Worm (Caenorhabditis elegans) whole organism, late embryonic: Measurements from ENCODE around the gene pag-3.

Experiments used
- C08G9.2 ChIP-seq: sonication (generic microtip); optimal IDR thresholded peaks from 2 replicates; lab custom pipeline; 2016; ENCODE audit warnings: mild to moderate bottlenecking, missing genetic modification characterization, moderate library complexity, missing compliant biosample characterization
- F13H6.1 ChIP-seq: sonication (generic microtip); optimal IDR thresholded peaks from 2 replicates; lab custom pipeline; 2016; ENCODE audit warnings: missing genetic modification characterization, missing compliant biosample characterization
- K09A11.1 ChIP-seq: sonication (generic microtip); optimal IDR thresholded peaks from 2 replicates; lab custom pipeline; 2017; ENCODE audit warnings: antibody characterized with exemption, mild to moderate bottlenecking, missing genetic modification characterization, missing compliant biosample characterization; ENCODE audit not compliant: insufficient read depth
- T23F11.4 ChIP-seq: fragments of 200-800 bp; sonication (Bioruptor generic); optimal IDR thresholded peaks from 2 replicates; lab custom pipeline; 2018; ENCODE audit warnings: mild to moderate bottlenecking, missing genetic modification characterization, missing compliant biosample characterization
- Y22D7AL.16 ChIP-seq: sonication (generic microtip); optimal IDR thresholded peaks from 2 replicates; lab custom pipeline; 2016; ENCODE audit warnings: missing genetic modification characterization, missing compliant biosample characterization
- ahr-1 ChIP-seq: sonication (generic microtip); optimal IDR thresholded peaks from 2 replicates; lab custom pipeline; 2016; ENCODE audit warnings: missing genetic modification characterization, missing compliant biosample characterization
- ama-1 ChIP-seq: fragments of 150-350 bp; optimal IDR thresholded peaks from 2 replicates; lab custom pipeline; 2014
- ceh-14 ChIP-seq: sonication (generic microtip); optimal IDR thresholded peaks from 2 replicates; lab custom pipeline; 2016; ENCODE audit warnings: missing genotype, missing genetic modification characterization, missing compliant biosample characterization
- ceh-18 ChIP-seq: sonication (generic microtip); optimal IDR thresholded peaks from 2 replicates; lab custom pipeline; 2016; ENCODE audit warnings: missing genetic modification characterization, missing compliant biosample characterization
- ceh-2 ChIP-seq: sonication (generic microtip); optimal IDR thresholded peaks from 2 replicates; lab custom pipeline; 2016; ENCODE audit warnings: missing genotype, missing genetic modification characterization, missing compliant biosample characterization
- ceh-22 ChIP-seq: sonication (generic microtip); optimal IDR thresholded peaks from 2 replicates; lab custom pipeline; 2017; ENCODE audit warnings: missing biosample characterization, missing genetic modification characterization
- ceh-30 ChIP-seq: fragments of 150-350 bp; optimal IDR thresholded peaks from 2 replicates; lab custom pipeline; 2014; ENCODE audit warnings: missing biosample characterization, missing genetic modification characterization
- ceh-31 ChIP-seq: sonication (generic microtip); optimal IDR thresholded peaks from 2 replicates; lab custom pipeline; 2016; ENCODE audit warnings: missing genetic modification characterization, missing compliant biosample characterization
- ceh-34 ChIP-seq: sonication (generic microtip); optimal IDR thresholded peaks from 2 replicates; lab custom pipeline; 2016; ENCODE audit warnings: mild to moderate bottlenecking, missing genetic modification characterization, missing compliant biosample characterization
- ceh-6 ChIP-seq: fragments of 200-800 bp; sonication (Bioruptor generic); optimal IDR thresholded peaks from 2 replicates; lab custom pipeline; 2018; ENCODE audit warnings: mild to moderate bottlenecking, missing genetic modification characterization, missing compliant biosample characterization
- ceh-9 ChIP-seq: sonication (generic microtip); optimal IDR thresholded peaks from 2 replicates; lab custom pipeline; 2016; ENCODE audit warnings: mild to moderate bottlenecking, missing genetic modification characterization, inconsistent platforms, missing compliant biosample characterization
- che-1 ChIP-seq: sonication (generic microtip); optimal IDR thresholded peaks from 2 replicates; lab custom pipeline; 2016; ENCODE audit warnings: mild to moderate bottlenecking, missing genetic modification characterization, missing compliant biosample characterization
- dmd-4 ChIP-seq: sonication (generic microtip); optimal IDR thresholded peaks from 2 replicates; lab custom pipeline; 2016; ENCODE audit warnings: borderline replicate concordance, missing genetic modification characterization, missing compliant biosample characterization
- dve-1 ChIP-seq: sonication (generic microtip); optimal IDR thresholded peaks from 2 replicates; lab custom pipeline; 2017; ENCODE audit warnings: antibody characterized with exemption, mild to moderate bottlenecking, missing genetic modification characterization, missing compliant biosample characterization
- elt-2 ChIP-seq: sonication (generic microtip); optimal IDR thresholded peaks from 2 replicates; lab custom pipeline; 2016; ENCODE audit warnings: missing genetic modification reagents, missing genetic modification characterization, missing compliant biosample characterization
- elt-4 ChIP-seq: sonication (generic microtip); optimal IDR thresholded peaks from 2 replicates; lab custom pipeline; 2016; ENCODE audit warnings: missing genetic modification characterization, missing compliant biosample characterization
- eyg-1 ChIP-seq: sonication (generic microtip); optimal IDR thresholded peaks from 2 replicates; lab custom pipeline; 2016; ENCODE audit warnings: missing genotype, missing genetic modification characterization, missing compliant biosample characterization
- fax-1 ChIP-seq: sonication (generic microtip); optimal IDR thresholded peaks from 2 replicates; lab custom pipeline; 2016; ENCODE audit warnings: missing genotype, missing genetic modification characterization, missing compliant biosample characterization
- fkh-6 ChIP-seq: sonication (generic microtip); optimal IDR thresholded peaks from 2 replicates; lab custom pipeline; 2016; ENCODE audit warnings: missing genetic modification characterization, missing compliant biosample characterization
- gmeb-2 ChIP-seq: sonication (generic microtip); optimal IDR thresholded peaks from 2 replicates; lab custom pipeline; 2016; ENCODE audit warnings: missing genetic modification characterization, inconsistent platforms, missing compliant biosample characterization
- hlh-13 ChIP-seq: fragments of 200-800 bp; sonication (Bioruptor generic); optimal IDR thresholded peaks from 2 replicates; lab custom pipeline; 2018; ENCODE audit warnings: mild to moderate bottlenecking, missing genetic modification characterization, missing compliant biosample characterization
- lim-6 ChIP-seq: sonication (generic microtip); optimal IDR thresholded peaks from 2 replicates; lab custom pipeline; 2016; ENCODE audit warnings: missing genetic modification characterization, missing compliant biosample characterization
- lin-11 ChIP-seq: fragments of 200-800 bp; sonication (Bioruptor generic); optimal IDR thresholded peaks from 2 replicates; lab custom pipeline; 2018; ENCODE audit warnings: mild to moderate bottlenecking, missing genetic modification characterization, missing compliant biosample characterization
- madf-2 ChIP-seq: sonication (generic microtip); optimal IDR thresholded peaks from 2 replicates; lab custom pipeline; 2017; ENCODE audit warnings: missing genetic modification characterization, missing compliant biosample characterization
- nfya-1 ChIP-seq: sonication (generic microtip); optimal IDR thresholded peaks from 2 replicates; lab custom pipeline; 2017; ENCODE audit warnings: missing genetic modification characterization, mild to moderate bottlenecking, missing compliant biosample characterization, antibody characterized with exemption, moderate library complexity
- nhr-11 ChIP-seq: fragments of 150-350 bp; optimal IDR thresholded peaks from 2 replicates; lab custom pipeline; 2014; ENCODE audit warnings: missing biosample characterization, missing genetic modification characterization
- nhr-232 ChIP-seq: sonication (generic microtip); optimal IDR thresholded peaks from 2 replicates; lab custom pipeline; 2016; ENCODE audit warnings: missing genetic modification characterization, missing compliant biosample characterization
- npax-4 ChIP-seq: sonication (generic microtip); optimal IDR thresholded peaks from 2 replicates; lab custom pipeline; 2016; ENCODE audit warnings: missing genetic modification characterization, missing compliant biosample characterization
- odd-2 ChIP-seq: sonication (generic microtip); optimal IDR thresholded peaks from 2 replicates; lab custom pipeline; 2017; ENCODE audit warnings: antibody characterized with exemption, mild to moderate bottlenecking, missing genetic modification characterization, missing compliant biosample characterization
- pat-9 ChIP-seq: fragments of 200-800 bp; sonication (Bioruptor generic); optimal IDR thresholded peaks from 2 replicates; lab custom pipeline; 2018; ENCODE audit warnings: mild to moderate bottlenecking, missing genetic modification characterization, moderate library complexity, missing compliant biosample characterization
- pax-1 ChIP-seq: fragments of 150-350 bp; optimal IDR thresholded peaks from 2 replicates; lab custom pipeline; 2014; ENCODE audit warnings: missing biosample characterization, missing genetic modification characterization
- pha-2 ChIP-seq: sonication (generic microtip); optimal IDR thresholded peaks from 2 replicates; lab custom pipeline; 2017; ENCODE audit warnings: mild to moderate bottlenecking, missing genetic modification characterization, missing compliant biosample characterization
- pha-4 ChIP-seq: fragments of 150-350 bp; optimal IDR thresholded peaks from 2 replicates; lab custom pipeline; 2018; ENCODE audit warnings: missing biosample characterization, missing genetic modification reagents, missing genetic modification characterization
- pros-1 ChIP-seq: fragments of 150-350 bp; optimal IDR thresholded peaks from 2 replicates; lab custom pipeline; 2014; ENCODE audit warnings: missing biosample characterization, missing genetic modification reagents, missing genetic modification characterization
- ref-2 ChIP-seq: sonication (generic microtip); optimal IDR thresholded peaks from 2 replicates; lab custom pipeline; 2016; ENCODE audit warnings: missing genetic modification characterization, missing compliant biosample characterization
- rnt-1 ChIP-seq: sonication (generic microtip); optimal IDR thresholded peaks from 2 replicates; lab custom pipeline; 2016; ENCODE audit warnings: missing genetic modification characterization, missing compliant biosample characterization
- syd-9 ChIP-seq: sonication (generic microtip); optimal IDR thresholded peaks from 2 replicates; lab custom pipeline; 2016; ENCODE audit warnings: mild to moderate bottlenecking, missing genetic modification characterization, moderate library complexity, missing compliant biosample characterization
- tbx-2 ChIP-seq: sonication (generic microtip); optimal IDR thresholded peaks from 2 replicates; lab custom pipeline; 2016; ENCODE audit warnings: missing genetic modification characterization, missing compliant biosample characterization
- unc-3 ChIP-seq, 2 experiments: fragments of 200-800 bp in 1 of 2; sonication (Bioruptor generic) in 1 of 2; sonication (generic microtip) in 1 of 2; conservative IDR thresholded peaks in 1 of 2; optimal IDR thresholded peaks in 1 of 2; 2 replicates each; pipeline versions ENCODE4 v1.3.6 to Lab custom; 2016 to 2022; ENCODE audit warnings: missing compliant biosample characterization in 2 of 2, missing genetic modification characterization in 2 of 2, missing genetic modification reagents in 1 of 2
- unc-42 ChIP-seq: sonication (generic microtip); optimal IDR thresholded peaks from 2 replicates; lab custom pipeline; 2016; ENCODE audit warnings: missing genotype, missing genetic modification characterization, missing compliant biosample characterization
- unc-55 ChIP-seq: sonication (generic microtip); optimal IDR thresholded peaks from 2 replicates; lab custom pipeline; 2017; ENCODE audit warnings: missing biosample characterization, missing genetic modification reagents, missing genetic modification characterization

The pag-3 gene

DNA sequence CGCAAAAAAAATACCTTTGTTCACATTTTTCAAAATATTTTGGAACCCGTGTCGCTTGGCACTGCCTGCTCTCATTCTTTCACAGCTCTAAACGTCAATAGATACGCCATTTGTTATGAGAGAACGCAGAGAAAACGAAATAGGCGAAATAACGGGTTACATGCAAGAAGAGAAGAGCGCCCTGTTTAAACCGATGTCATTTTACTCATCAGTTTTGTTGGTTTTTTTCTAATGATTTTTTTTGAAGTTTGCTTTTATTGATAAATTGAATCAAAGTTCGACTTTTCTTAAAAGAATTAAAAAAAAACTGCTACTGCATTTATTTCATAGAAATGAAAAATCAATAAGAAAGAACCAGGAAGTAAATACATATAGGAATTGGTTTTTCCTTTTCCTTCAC lies 24.3 kb upstream of the pag-3 start:
- TF ChIP-seq ref-2 = no peak
- no peak for TF ChIP-seq madf-2 (tag; lab: Kevin White, UChicago)
- no peak for TF ChIP-seq T23F11.4
- peak; percentile 3 for TF ChIP-seq nfya-1 (tag; lab: Kevin White, UChicago)
- TF ChIP-seq lin-11 = no peak
- TF ChIP-seq che-1 (tag; lab: Kevin White, UChicago) = no peak
- TF ChIP-seq nhr-11 (tag; lab: Kevin White, UChicago) = no peak
- no peak for TF ChIP-seq unc-42 (tag; lab: Kevin White, UChicago)

ce11 chrX:14976840-14977534 lies 22.5 kb upstream of the pag-3 start:
- peak; percentile 81 for TF ChIP-seq unc-42 (tag; lab: Kevin White, UChicago)
- TF ChIP-seq elt-4 (tag; lab: Kevin White, UChicago) = no peak

DNA sequence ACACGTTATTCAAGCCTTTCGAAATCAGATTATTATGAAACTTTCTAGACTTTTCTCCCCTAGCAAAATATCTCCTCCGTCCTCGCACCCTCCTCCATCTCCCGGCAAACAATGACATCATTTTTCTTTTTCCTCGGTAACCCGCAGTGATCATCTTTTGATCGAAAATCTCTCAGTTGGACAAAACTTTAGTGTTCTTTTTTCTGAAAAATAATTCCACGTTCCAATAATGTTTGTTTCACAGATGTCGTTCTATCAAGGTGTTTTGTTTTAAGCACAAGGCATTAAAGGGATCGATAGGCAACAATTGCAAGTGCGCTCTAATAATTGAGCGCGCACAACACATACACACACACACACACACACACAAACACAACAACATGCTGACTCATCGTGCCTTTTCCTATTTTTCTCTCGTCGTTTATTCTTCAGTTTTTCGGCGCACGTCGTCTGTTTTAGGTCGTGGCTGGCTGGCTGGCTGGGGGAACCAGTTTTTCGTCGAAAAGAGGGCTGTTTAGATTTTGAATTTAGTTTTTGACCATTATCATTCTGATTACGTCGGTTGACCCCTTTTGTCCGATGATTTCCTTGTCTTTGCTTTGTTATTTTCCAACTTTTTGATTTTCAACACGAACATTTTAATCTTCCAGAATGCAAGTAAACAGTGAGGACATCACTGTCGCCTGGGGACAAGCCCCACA lies 21.2 kb upstream of the pag-3 start, which contains the start of gene F20D1.3:
Gene F20D1.3, plus strand, starts transcription at position 651 of the 701 bp plus-strand sequence.
- TF ChIP-seq lim-6 (tag; lab: Kevin White, UChicago) (no peak), ceh-6 (GFP tag; lab: Kevin White, UChicago) (no peak), ceh-14 (tag; lab: Kevin White, UChicago) (no peak), unc-55 (GFP tag; lab: Kevin White, UChicago) (peak; percentile 61), pha-4 (tag; lab: Kevin White, UChicago) (no peak), Y22D7AL.16 (tag; lab: Kevin White, UChicago) (no peak), pros-1 (tag; lab: Kevin White, UChicago) (no peak), ceh-34 (tag; lab: Kevin White, UChicago) (no peak), ceh-2 (tag; lab: Kevin White, UChicago) (no peak), ceh-22 (no peak), dmd-4 (tag; lab: Kevin White, UChicago) (no peak), T23F11.4 (no peak), npax-4 (no peak), tbx-2 (peak; percentile 53), che-1 (tag; lab: Kevin White, UChicago) (no peak), ama-1 (lab: Kevin White, UChicago) (no peak), gmeb-2 (no peak), C08G9.2 (tag; lab: Kevin White, UChicago) (no peak), K09A11.1 (tag; lab: Kevin White, UChicago) (no peak), eyg-1 (no peak), odd-2 (tag; lab: Kevin White, UChicago) (no peak), pat-9 (tag; lab: Kevin White, UChicago) (no peak), ceh-9 (no peak), syd-9 (tag; lab: Kevin White, UChicago) (no peak), fax-1 (tag; lab: Kevin White, UChicago) (no peak), pha-2 (tag; lab: Kevin White, UChicago) (no peak), ahr-1 (no peak), unc-42 (tag; lab: Kevin White, UChicago) (peak; percentile 84), lin-11 (no peak), F13H6.1 (tag; lab: Kevin White, UChicago) (no peak), hlh-13 (GFP tag; lab: Kevin White, UChicago) (peak; percentile 28), pax-1 (tag; lab: Kevin White, UChicago) (no peak), dve-1 (peak; percentile 18), nfya-1 (tag; lab: Kevin White, UChicago) (peak; percentile 25), rnt-1 (no peak), ceh-31 (peak; percentile 71), nhr-232 (no peak), madf-2 (tag; lab: Kevin White, UChicago) (no peak), ceh-18 (tag; lab: Kevin White, UChicago) (peak; percentile 53), ceh-30 (tag; lab: Kevin White, UChicago) (no peak), unc-3 (GFP tag; conservative IDR thresholded peaks at IDR 0.05; lab: Robert Waterston, UW) (no peak), unc-3 (tag; optimal IDR thresholded peaks at IDR 0.05; lab: Kevin White, UChicago) (no peak), elt-2 (tag; lab: Kevin White, UChicago) (no peak), fkh-6 (tag; lab: Kevin White, UChicago) (no peak)
